Worm (Caenorhabditis elegans) whole organism, mixed stage, embryonic: ENCODE data around the gene srz-74.

Experiments
- ceh-39 ChIP-seq: fragments of 150-350 bp; optimal IDR thresholded peaks from 2 replicates; lab custom pipeline; 2014; ENCODE audit warnings: missing biosample characterization, missing genetic modification characterization
- ces-1 ChIP-seq: fragments of 150-350 bp; optimal IDR thresholded peaks from 2 replicates; lab custom pipeline; 2014; ENCODE audit warnings: missing biosample characterization, missing genetic modification reagents, missing genetic modification characterization
- elt-3 ChIP-seq: fragments of 150-350 bp; optimal IDR thresholded peaks from 2 replicates; lab custom pipeline; 2014; ENCODE audit warnings: missing biosample characterization, missing genetic modification characterization
- flh-1 ChIP-seq: fragments of 200-800 bp; sonication (Bioruptor generic); optimal IDR thresholded peaks from 2 replicates; lab custom pipeline; 2018; ENCODE audit warnings: mild to moderate bottlenecking, missing genetic modification characterization, moderate library complexity, missing compliant biosample characterization
- hlh-1 ChIP-seq: fragments of 150-350 bp; optimal IDR thresholded peaks from 2 replicates; lab custom pipeline; 2014; ENCODE audit warnings: missing biosample characterization, missing genetic modification reagents, missing genetic modification characterization
- lin-32 ChIP-seq: fragments of 200-800 bp; sonication (Bioruptor generic); optimal IDR thresholded peaks from 2 replicates; lab custom pipeline; 2018; ENCODE audit warnings: mild to moderate bottlenecking, missing genetic modification characterization, missing compliant biosample characterization
- lsy-2 ChIP-seq: fragments of 150-350 bp; optimal IDR thresholded peaks from 2 replicates; lab custom pipeline; 2014; ENCODE audit warnings: missing biosample characterization, missing genetic modification characterization
- mab-5 ChIP-seq: fragments of 150-350 bp; optimal IDR thresholded peaks from 2 replicates; lab custom pipeline; 2014; ENCODE audit warnings: missing biosample characterization, missing genetic modification characterization
- nhr-12 ChIP-seq: fragments of 150-350 bp; optimal IDR thresholded peaks from 2 replicates; lab custom pipeline; 2014; ENCODE audit warnings: missing biosample characterization, missing genetic modification characterization
- nhr-237 ChIP-seq: fragments of 150-350 bp; optimal IDR thresholded peaks from 2 replicates; lab custom pipeline; 2014; ENCODE audit warnings: missing biosample characterization, missing genetic modification characterization
- nhr-28 ChIP-seq: fragments of 150-350 bp; optimal IDR thresholded peaks from 2 replicates; lab custom pipeline; 2014; ENCODE audit warnings: missing biosample characterization, missing genetic modification characterization
- sem-2 ChIP-seq: fragments of 200-800 bp; sonication (Bioruptor generic); optimal IDR thresholded peaks from 2 replicates; lab custom pipeline; 2018; ENCODE audit warnings: mild to moderate bottlenecking, missing genetic modification characterization, missing compliant biosample characterization
- snpc-4 ChIP-seq: fragments of 150-350 bp; optimal IDR thresholded peaks from 2 replicates; lab custom pipeline; 2014; ENCODE audit warnings: missing biosample characterization, missing genetic modification characterization
- zip-8 ChIP-seq: fragments of 150-350 bp; optimal IDR thresholded peaks from 2 replicates; lab custom pipeline; 2014; ENCODE audit warnings: missing biosample characterization, missing genetic modification characterization
- ztf-11 ChIP-seq: fragments of 150-350 bp; optimal IDR thresholded peaks from 2 replicates; lab custom pipeline; 2014; ENCODE audit warnings: missing biosample characterization, missing genetic modification characterization

The srz-74 gene

DNA sequence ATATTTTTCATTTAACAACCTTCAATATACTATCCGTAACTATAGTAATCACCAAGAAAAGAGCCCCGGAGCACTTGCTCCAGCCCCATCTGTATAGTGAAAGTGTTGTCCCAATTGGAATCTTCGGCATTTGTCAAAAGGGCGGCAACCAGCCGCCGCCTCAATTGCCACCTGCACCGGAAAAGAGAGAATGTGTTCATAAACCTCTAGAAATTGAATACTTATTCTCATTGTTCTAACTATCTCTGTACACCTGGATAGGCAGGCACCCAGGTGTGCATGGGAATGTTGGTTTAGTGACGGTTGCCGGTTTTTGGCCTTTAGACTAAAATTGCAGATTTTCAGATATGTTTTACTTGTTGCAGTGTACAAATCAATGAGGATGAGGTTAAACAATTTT, 48.7 kb downstream of the srz-74 start:
- TF ChIP-seq hlh-1 (tag; lab: Kevin White, UChicago) (no peak), nhr-12 (tag; lab: Kevin White, UChicago) (no peak)

- TF ChIP-seq lin-32 = peak; percentile 57
- peak; percentile 55 for TF ChIP-seq ces-1 (GFP tag; lab: Kevin White, UChicago)
- no peak for TF ChIP-seq nhr-12 (tag; lab: Kevin White, UChicago)
- TF ChIP-seq ztf-11 = no peak
- TF ChIP-seq mab-5 (tag; lab: Kevin White, UChicago) = no peak
- no peak for TF ChIP-seq flh-1 (GFP tag; lab: Kevin White, UChicago)
- TF ChIP-seq snpc-4 (tag; lab: Kevin White, UChicago) = no peak
- TF ChIP-seq nhr-28 = no peak
- no peak for TF ChIP-seq nhr-237 (tag; lab: Kevin White, UChicago)
- no peak for TF ChIP-seq lsy-2
- TF ChIP-seq sem-2 (GFP tag; lab: Kevin White, UChicago) = no peak
- TF ChIP-seq zip-8 (tag; lab: Kevin White, UChicago) = no peak
- TF ChIP-seq ceh-39 = no peak
- TF ChIP-seq elt-3 (tag; lab: Kevin White, UChicago) = no peak
Measured at ce11 chrIV:16380278-16380677, 51.0 kb downstream of the srz-74 start.
